Worm (Caenorhabditis elegans): ENCODE results near the gene Y54G2A.36.

ce11 chrIV:2885260-2885659 lies 12.2 kb upstream of the Y54G2A.36 start:
- TF ChIP-seq T22C8.4 (GFP tag; IDR thresholded peaks at IDR 0.05): no peak
- no peak for TF ChIP-seq flt-1 (GFP tag; IDR thresholded peaks at IDR 0.05)
- no peak for TF ChIP-seq ztf-29 (GFP tag; IDR thresholded peaks at IDR 0.05)
- TF ChIP-seq cog-1 (tag; optimal IDR thresholded peaks at IDR 0.05): no peak
- no peak for TF ChIP-seq ztf-23 (GFP tag; IDR thresholded peaks at IDR 0.05)
- TF ChIP-seq tab-1 (GFP tag; IDR thresholded peaks at IDR 0.05): no peak
